Worm (Caenorhabditis elegans): ENCODE data around the gene skpo-1.
A peak's percentile ranks its signal among the peaks of the same experiment; 100 is the strongest.
"Not testable (repeated sequence)": the region's sequence is repeated elsewhere in the genome, so short reads cannot be mapped to it uniquely, and the experiment has no call there.

The skpo-1 gene

ce11 chrII:8428947-8429919, 24.6 kb upstream of the skpo-1 start:
- no peak for TF ChIP-seq him-1 (tag; optimal IDR thresholded peaks at IDR 0.05)
- peak; percentile 31 for TF ChIP-seq W03F9.2 (tag; optimal IDR thresholded peaks at IDR 0.05)
- TF ChIP-seq dao-5 (tag; optimal IDR thresholded peaks at IDR 0.05): no peak

ce11 chrII:8428758-8428946, 24.0 kb upstream of the skpo-1 start, which contains the start of gene F14E5.2:
TSS of gene F14E5.2 (minus strand) at chrII:8428858.
- TF ChIP-seq dao-5 (tag; optimal IDR thresholded peaks at IDR 0.05): no peak
- TF ChIP-seq W03F9.2 (tag; optimal IDR thresholded peaks at IDR 0.05): no peak

ce11 chrII:8420775-8421388, 16.2 kb upstream of the skpo-1 start:
- TF ChIP-seq dao-5 (tag; optimal IDR thresholded peaks at IDR 0.05): no peak
- TF ChIP-seq W03F9.2 (tag; optimal IDR thresholded peaks at IDR 0.05): no peak
- no peak for TF ChIP-seq him-1 (tag; optimal IDR thresholded peaks at IDR 0.05)

- TF ChIP-seq him-1, dao-5, W03F9.2 (tag; optimal IDR thresholded peaks at IDR 0.05): not testable (repeated sequence)
Measured at ce11 chrII:8419798-8420197, 15.2 kb upstream of the skpo-1 start, which contains the start of gene F14E5.8. TSS of gene F14E5.8 (plus strand) at chrII:8420098.

ce11 chrII:8419015-8419414, 14.4 kb upstream of the skpo-1 start:
- TF ChIP-seq W03F9.2 (tag; optimal IDR thresholded peaks at IDR 0.05) (no peak), him-1 (tag; optimal IDR thresholded peaks at IDR 0.05) (no peak), dao-5 (tag; optimal IDR thresholded peaks at IDR 0.05) (no peak)

- TF ChIP-seq him-1 (tag; optimal IDR thresholded peaks at IDR 0.05) (no peak), dao-5 (tag; optimal IDR thresholded peaks at IDR 0.05) (no peak), W03F9.2 (tag; optimal IDR thresholded peaks at IDR 0.05) (no peak)
Measured at ce11 chrII:8417059-8417668, 12.5 kb upstream of the skpo-1 start, which contains the start of gene fdgt-2. TSS of gene fdgt-2 (plus strand) at chrII:8417618.

ce11 chrII:8415462-8416037, 10.9 kb upstream of the skpo-1 start:
- TF ChIP-seq dao-5 (tag; optimal IDR thresholded peaks at IDR 0.05): no peak
- TF ChIP-seq W03F9.2 (tag; optimal IDR thresholded peaks at IDR 0.05): no peak
- TF ChIP-seq him-1 (tag; optimal IDR thresholded peaks at IDR 0.05): no peak

ce11 chrII:8415035-8415434, 10.4 kb upstream of the skpo-1 start:
- TF ChIP-seq dao-5 (tag; optimal IDR thresholded peaks at IDR 0.05) (no peak), W03F9.2 (tag; optimal IDR thresholded peaks at IDR 0.05) (no peak), him-1 (tag; optimal IDR thresholded peaks at IDR 0.05) (no peak)

- no peak for TF ChIP-seq W03F9.2 (tag; optimal IDR thresholded peaks at IDR 0.05)
- TF ChIP-seq dao-5 (tag; optimal IDR thresholded peaks at IDR 0.05): no peak
- TF ChIP-seq him-1 (tag; optimal IDR thresholded peaks at IDR 0.05): no peak
Measured at ce11 chrII:8412935-8413334, 8.3 kb upstream of the skpo-1 start.

ce11 chrII:8412061-8412721, 7.5 kb upstream of the skpo-1 start, which contains the start of gene efl-3:
TSS of gene efl-3 (plus strand) at chrII:8412671.
- TF ChIP-seq dao-5 (tag; optimal IDR thresholded peaks at IDR 0.05) (no peak), W03F9.2 (tag; optimal IDR thresholded peaks at IDR 0.05) (no peak), him-1 (tag; optimal IDR thresholded peaks at IDR 0.05) (no peak)

- TF ChIP-seq him-1 (tag; optimal IDR thresholded peaks at IDR 0.05) (no peak), W03F9.2 (tag; optimal IDR thresholded peaks at IDR 0.05) (no peak), dao-5 (tag; optimal IDR thresholded peaks at IDR 0.05) (no peak)
Measured at ce11 chrII:8411002-8411401, 6.4 kb upstream of the skpo-1 start.

- TF ChIP-seq him-1 (tag; optimal IDR thresholded peaks at IDR 0.05) (no peak), W03F9.2 (tag; optimal IDR thresholded peaks at IDR 0.05) (no peak), dao-5 (tag; optimal IDR thresholded peaks at IDR 0.05) (no peak)
Measured at ce11 chrII:8409538-8409937, 4.9 kb upstream of the skpo-1 start.

ce11 chrII:8407491-8407890, 2.8 kb upstream of the skpo-1 start, which contains the start of gene sra-13:
TSS of gene sra-13 (plus strand) at chrII:8407685.
- TF ChIP-seq dao-5 (tag; optimal IDR thresholded peaks at IDR 0.05) (no peak), W03F9.2 (tag; optimal IDR thresholded peaks at IDR 0.05) (no peak), him-1 (tag; optimal IDR thresholded peaks at IDR 0.05) (no peak)

Data from whole organism, L4/young adult.